Fruit fly (Drosophila melanogaster): ENCODE data around the gene Rbcn-3A.

DNA sequence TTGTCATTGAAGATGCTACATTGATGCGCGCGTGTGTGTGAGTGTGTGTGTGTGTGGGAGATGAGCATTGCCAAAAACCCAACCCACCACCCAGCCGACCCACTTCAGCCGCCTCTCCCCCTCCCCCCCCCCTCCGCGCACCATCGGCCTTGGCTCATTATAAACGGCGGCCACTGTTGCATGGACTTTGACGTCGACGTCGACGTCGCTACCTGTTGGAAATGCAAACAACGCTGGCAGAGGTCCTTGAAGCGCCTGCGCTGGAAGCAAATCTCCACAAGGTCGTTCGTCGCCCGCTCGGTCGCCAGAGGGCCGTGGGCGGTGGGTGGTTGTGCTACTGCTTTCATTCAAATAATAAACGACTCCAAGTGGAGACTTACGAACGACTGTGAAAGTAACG is 38.6 kb downstream of the Rbcn-3A start:
- TF ChIP-seq lov (optimal IDR thresholded peaks at IDR 0.05), result no peak
- no peak for TF ChIP-seq lov (GFP tag; IDR thresholded peaks at IDR 0.05)
- no peak for TF ChIP-seq Atf3 (GFP tag; optimal IDR thresholded peaks at IDR 0.05)
- TF ChIP-seq tin (GFP tag; optimal IDR thresholded peaks at IDR 0.05), result no peak
- no peak for TF ChIP-seq kay (GFP tag; optimal IDR thresholded peaks at IDR 0.05)
- TF ChIP-seq CG15011 (GFP tag; optimal IDR thresholded peaks at IDR 0.05), result no peak
- no peak for TF ChIP-seq br (optimal IDR thresholded peaks at IDR 0.05)
- TF ChIP-seq ranshi (GFP tag; IDR thresholded peaks at IDR 0.05), result no peak
- TF ChIP-seq repo (GFP tag; optimal IDR thresholded peaks at IDR 0.05), result no peak
- no peak for TF ChIP-seq unc-4 (GFP tag; IDR thresholded peaks at IDR 0.05; ENCODE audit: partially characterized antibody)
- no peak for TF ChIP-seq da (GFP tag; optimal IDR thresholded peaks at IDR 0.05)
- peak; percentile 96 for TF ChIP-seq scrt (GFP tag; optimal IDR thresholded peaks at IDR 0.05)
